Worm (Caenorhabditis elegans): ENCODE data around the gene srh-215.

The srh-215 gene

DNA sequence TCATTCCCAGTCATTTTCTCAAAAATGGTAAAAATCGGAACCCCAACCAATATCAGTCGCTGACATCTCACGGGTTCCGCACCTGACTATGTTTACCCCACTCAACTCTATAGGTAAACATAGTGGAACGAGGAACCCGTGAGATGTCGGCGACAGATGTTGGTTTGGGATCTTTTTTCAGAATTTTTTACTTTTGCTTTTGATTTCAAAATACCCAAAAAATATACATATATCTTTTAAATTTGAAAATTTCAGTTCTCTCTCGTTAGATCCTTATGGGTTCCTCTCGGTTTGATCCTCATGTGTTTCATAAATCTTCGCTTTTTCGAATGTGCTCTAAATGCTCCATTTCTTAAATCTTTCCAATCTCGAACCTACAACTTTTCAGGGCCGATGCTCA lies 41.8 kb upstream of the srh-215 start, which contains the start of gene srw-23:
Gene srw-23, plus strand, starts transcription at position 301 of the 400 bp plus-strand sequence.
- TF ChIP-seq zag-1 (tag; optimal IDR thresholded peaks at IDR 0.05) (no peak), skn-1 (tag; optimal IDR thresholded peaks at IDR 0.05) (no peak), ceh-82 (tag; optimal IDR thresholded peaks at IDR 0.05) (no peak), pha-4 (tag; optimal IDR thresholded peaks at IDR 0.05) (no peak), nhr-43 (tag; optimal IDR thresholded peaks at IDR 0.05; ENCODE audit: poor library complexity, severe bottlenecking) (no peak), lsy-12 (tag; optimal IDR thresholded peaks at IDR 0.05) (no peak), lin-39 (tag; optimal IDR thresholded peaks at IDR 0.05) (no peak), elt-1 (tag; optimal IDR thresholded peaks at IDR 0.05) (no peak), nhr-11 (tag; optimal IDR thresholded peaks at IDR 0.05) (no peak), fkh-10 (GFP tag; optimal IDR thresholded peaks at IDR 0.05) (no peak), ceh-9 (tag; optimal IDR thresholded peaks at IDR 0.05) (no peak), lin-15B (tag; optimal IDR thresholded peaks at IDR 0.05) (no peak), nhr-12 (tag; optimal IDR thresholded peaks at IDR 0.05) (no peak)

DNA sequence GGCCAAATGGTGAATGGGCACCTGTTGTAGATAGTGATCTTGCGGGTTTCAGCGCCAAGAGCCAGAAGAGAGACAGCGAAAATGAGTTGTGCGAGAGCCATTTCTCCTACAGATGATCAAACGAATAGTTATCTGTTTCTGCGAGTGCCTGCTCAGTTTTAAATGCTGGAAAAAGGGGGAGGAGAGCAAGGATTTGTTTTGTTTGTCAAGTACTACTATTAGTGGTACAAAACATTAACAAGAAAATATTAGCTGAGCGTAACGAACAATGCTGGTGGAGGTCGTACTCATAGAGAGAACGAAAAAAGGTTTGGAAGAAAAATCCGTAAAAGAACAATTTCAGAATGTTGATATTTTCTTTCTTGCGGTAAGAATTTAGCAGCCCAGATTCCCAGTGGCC lies 39.6 kb upstream of the srh-215 start, which contains the start of gene thn-4:
Gene thn-4, minus strand, starts transcription at position 101 of the 400 bp plus-strand sequence.
- TF ChIP-seq pha-4 (tag; optimal IDR thresholded peaks at IDR 0.05), result no peak
- TF ChIP-seq elt-1 (tag; optimal IDR thresholded peaks at IDR 0.05), result no peak
- TF ChIP-seq nhr-12 (tag; optimal IDR thresholded peaks at IDR 0.05), result no peak
- TF ChIP-seq ceh-9 (tag; optimal IDR thresholded peaks at IDR 0.05), result no peak
- TF ChIP-seq zag-1 (tag; optimal IDR thresholded peaks at IDR 0.05), result no peak
- no peak for TF ChIP-seq nhr-237 (tag; optimal IDR thresholded peaks at IDR 0.05)
- TF ChIP-seq nhr-76 (tag; optimal IDR thresholded peaks at IDR 0.05), result no peak

DNA sequence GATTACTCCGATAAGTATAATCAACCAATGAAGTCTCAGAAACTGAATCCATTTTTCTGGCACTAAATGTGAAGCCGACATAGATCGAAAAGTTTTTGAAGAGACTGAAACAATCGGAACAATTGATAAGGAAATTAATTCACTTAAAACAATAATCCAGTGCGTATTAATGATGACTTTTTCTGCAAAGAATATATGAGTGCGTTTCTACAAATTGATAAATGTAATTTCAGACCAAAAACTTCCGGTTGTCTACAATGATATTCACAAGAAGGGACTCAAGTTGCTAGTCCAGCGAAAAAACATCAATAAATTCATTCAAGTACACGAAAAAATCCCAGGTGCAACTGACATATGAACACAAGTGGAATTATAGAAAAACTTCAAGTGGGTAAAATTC lies 37.9 kb upstream of the srh-215 start, which contains the start of gene clec-33:
Gene clec-33, minus strand, starts transcription at position 101 of the 400 bp plus-strand sequence.
- TF ChIP-seq elt-3 (tag; optimal IDR thresholded peaks at IDR 0.05) (no peak), nhr-12 (tag; optimal IDR thresholded peaks at IDR 0.05) (no peak), mdl-1 (tag; optimal IDR thresholded peaks at IDR 0.05) (no peak), ceh-9 (tag; optimal IDR thresholded peaks at IDR 0.05) (no peak), nhr-67 (tag; optimal IDR thresholded peaks at IDR 0.05) (no peak), elt-2 (tag; optimal IDR thresholded peaks at IDR 0.05) (no peak), ceh-82 (tag; optimal IDR thresholded peaks at IDR 0.05) (no peak), mml-1 (tag; optimal IDR thresholded peaks at IDR 0.05) (no peak), lin-15B (tag; optimal IDR thresholded peaks at IDR 0.05) (no peak), daf-12 (tag; optimal IDR thresholded peaks at IDR 0.05) (no peak), lsy-12 (tag; optimal IDR thresholded peaks at IDR 0.05) (no peak), fos-1 (tag; optimal IDR thresholded peaks at IDR 0.05) (no peak), nhr-23 (tag; optimal IDR thresholded peaks at IDR 0.05) (no peak), nhr-11 (tag; optimal IDR thresholded peaks at IDR 0.05) (no peak), unc-62 (GFP tag; optimal IDR thresholded peaks at IDR 0.05) (no peak), aly-2 (tag; optimal IDR thresholded peaks at IDR 0.05) (no peak)

DNA sequence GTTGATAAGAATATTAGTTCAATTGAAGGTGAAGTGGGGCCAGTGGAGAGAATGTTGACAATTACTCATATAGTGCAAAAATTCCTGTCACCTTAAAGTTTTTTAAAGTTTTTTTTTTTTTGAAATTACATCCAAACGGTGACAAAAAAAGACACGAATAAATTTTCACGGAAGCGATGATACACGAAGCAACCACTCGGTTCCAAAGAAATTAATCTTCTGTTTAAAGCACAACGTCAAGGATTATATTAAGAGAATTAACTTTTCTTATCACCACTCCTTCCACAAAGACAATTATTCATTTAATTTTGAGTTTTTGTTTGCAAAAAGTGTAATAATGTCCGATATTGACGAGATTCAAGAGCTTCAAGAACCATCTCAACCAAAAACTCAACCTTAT lies 33.6 kb upstream of the srh-215 start, which contains the start of gene clec-28:
Gene clec-28, plus strand, starts transcription at position 301 of the 400 bp plus-strand sequence.
- TF ChIP-seq ama-1 (optimal IDR thresholded peaks at IDR 0.05), result no peak
- no peak for TF ChIP-seq ztf-4 (tag; optimal IDR thresholded peaks at IDR 0.05)
- TF ChIP-seq lin-39 (tag; optimal IDR thresholded peaks at IDR 0.05), result no peak
- no peak for TF ChIP-seq zag-1 (tag; optimal IDR thresholded peaks at IDR 0.05)

DNA sequence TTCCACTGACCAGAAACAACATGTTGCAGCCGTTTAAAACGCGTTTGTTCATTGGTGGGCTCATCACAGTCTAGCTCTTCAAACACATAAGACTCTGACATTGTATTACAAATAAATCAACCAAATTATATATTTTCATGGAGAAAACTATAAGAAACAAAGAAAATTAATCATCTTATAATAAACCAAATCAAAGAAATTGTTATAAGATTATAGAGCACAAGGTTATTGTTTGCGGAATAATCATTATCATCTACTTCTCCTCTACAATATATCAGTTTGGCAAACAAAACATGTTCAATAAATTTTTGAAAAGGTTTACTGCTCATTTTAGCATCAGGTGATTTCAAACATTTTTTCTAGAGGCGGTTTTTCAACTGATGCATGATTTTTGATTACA lies 29.9 kb upstream of the srh-215 start, which contains the start of the genes clec-32 and clec-24:
Gene clec-32, minus strand, starts transcription at position 101 of the 400 bp plus-strand sequence.
Gene clec-24, plus strand, starts transcription at position 294 of the 400 bp plus-strand sequence.
- TF ChIP-seq skn-1 (tag; optimal IDR thresholded peaks at IDR 0.05) (no peak), unc-62 (GFP tag; optimal IDR thresholded peaks at IDR 0.05) (no peak), nhr-23 (tag; optimal IDR thresholded peaks at IDR 0.05) (no peak), ceh-9 (tag; optimal IDR thresholded peaks at IDR 0.05) (no peak), R02D3.7 (tag; optimal IDR thresholded peaks at IDR 0.05) (no peak), pqm-1 (tag; optimal IDR thresholded peaks at IDR 0.05) (no peak), mml-1 (tag; optimal IDR thresholded peaks at IDR 0.05) (no peak), fkh-2 (tag; optimal IDR thresholded peaks at IDR 0.05) (no peak), daf-12 (tag; optimal IDR thresholded peaks at IDR 0.05) (no peak), hmg-11 (tag; optimal IDR thresholded peaks at IDR 0.05) (no peak), ceh-16 (tag; optimal IDR thresholded peaks at IDR 0.05) (no peak), nhr-12 (tag; optimal IDR thresholded peaks at IDR 0.05) (no peak), nhr-237 (tag; optimal IDR thresholded peaks at IDR 0.05) (no peak), sea-2 (GFP tag; optimal IDR thresholded peaks at IDR 0.05) (no peak)

All from whole organism, L3 larva.